Worm (Caenorhabditis elegans): ENCODE results near the gene Y39F10C.3.

DNA sequence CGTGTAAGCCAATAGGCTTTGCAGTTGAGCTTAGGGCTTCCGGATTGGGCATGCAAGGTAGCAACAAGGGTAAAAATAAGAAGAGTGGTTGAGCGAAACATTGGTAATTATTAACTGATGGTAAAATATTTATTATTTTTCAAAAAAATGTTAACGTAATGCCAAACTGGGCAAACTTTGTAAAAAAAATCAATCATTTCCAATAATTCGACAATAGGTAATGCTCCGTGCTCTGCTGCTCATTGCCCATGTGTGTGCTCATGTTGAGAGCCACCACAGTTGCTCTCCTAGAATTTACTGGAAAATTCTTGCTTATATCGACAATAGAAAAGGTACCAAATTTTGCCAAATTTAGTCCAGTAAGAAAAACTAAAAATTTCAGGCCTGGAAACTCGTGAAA, 6.4 kb downstream of the Y39F10C.3 start, which contains the start of the genes T02H6.10 and T02H6.8:
- no peak for TF ChIP-seq klf-2 (GFP tag; conservative IDR thresholded peaks at IDR 0.05)
- TF ChIP-seq ztf-29 (GFP tag; IDR thresholded peaks at IDR 0.05), result no peak
- TF ChIP-seq T22C8.4 (GFP tag; IDR thresholded peaks at IDR 0.05), result no peak
- no peak for TF ChIP-seq ztf-23 (GFP tag; IDR thresholded peaks at IDR 0.05)
